Worm (Caenorhabditis elegans): Measurements from ENCODE around the gene sri-70.

DNA sequence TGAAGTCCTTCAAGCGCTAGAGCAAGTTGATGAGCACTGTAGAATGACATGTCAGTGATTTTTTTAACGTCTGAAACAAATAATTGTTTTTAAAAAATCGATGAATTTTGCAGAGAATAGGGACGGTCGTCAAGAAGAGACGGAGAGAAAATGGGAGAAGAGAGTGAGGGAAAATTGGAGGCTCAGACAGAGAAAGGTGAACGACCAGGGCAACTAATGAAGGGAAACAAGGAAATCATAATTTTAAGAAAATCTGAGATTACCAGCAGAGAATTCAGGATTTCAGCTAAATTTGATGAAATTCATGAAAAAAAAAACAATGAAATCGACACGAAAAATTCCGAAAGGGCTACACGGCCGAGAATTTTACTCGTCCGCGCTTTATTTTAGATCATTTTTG is 12.2 kb downstream of the sri-70 start, which contains the start of gene F31E9.6:
- TF ChIP-seq C38D4.7 (GFP tag; optimal IDR thresholded peaks at IDR 0.05) (no peak), nhr-11 (tag; optimal IDR thresholded peaks at IDR 0.05) (no peak), ets-4 (tag; optimal IDR thresholded peaks at IDR 0.05) (no peak), elt-2 (tag; optimal IDR thresholded peaks at IDR 0.05) (no peak), eyg-1 (tag; optimal IDR thresholded peaks at IDR 0.05) (no peak), tbx-2 (tag; optimal IDR thresholded peaks at IDR 0.05) (no peak), ref-2 (tag; optimal IDR thresholded peaks at IDR 0.05) (no peak), pha-2 (tag; optimal IDR thresholded peaks at IDR 0.05) (no peak)
